Worm (Caenorhabditis elegans) whole organism, L2 larva: ENCODE results near the gene vglu-3.

Source experiments
- aly-2 ChIP-seq: fragments of 150-350 bp; optimal IDR thresholded peaks from 2 replicates; lab custom pipeline; 2014; ENCODE audit warnings: missing biosample characterization, missing genetic modification characterization
- ama-1 ChIP-seq: fragments of 150-350 bp; optimal IDR thresholded peaks from 2 replicates; lab custom pipeline; 2018; ENCODE audit warnings: inconsistent platforms
- ceh-16 ChIP-seq: fragments of 150-350 bp; optimal IDR thresholded peaks from 2 replicates; lab custom pipeline; 2014; ENCODE audit warnings: missing biosample characterization, missing genetic modification characterization
- ceh-82 ChIP-seq: fragments of 150-350 bp; optimal IDR thresholded peaks from 2 replicates; lab custom pipeline; 2014; ENCODE audit warnings: missing biosample characterization, missing genetic modification characterization
- dmd-4 ChIP-seq: sonication (generic microtip); optimal IDR thresholded peaks from 2 replicates; lab custom pipeline; 2017; ENCODE audit warnings: missing biosample characterization, missing genetic modification characterization
- egl-27 ChIP-seq: sonication (generic microtip); optimal IDR thresholded peaks from 3 replicates; lab custom pipeline; 2017; ENCODE audit warnings: missing biosample characterization, missing genetic modification reagents, missing genetic modification characterization
- lin-13 ChIP-seq: fragments of 150-350 bp; optimal IDR thresholded peaks from 2 replicates; lab custom pipeline; 2014; ENCODE audit warnings: missing biosample characterization, missing genetic modification reagents, missing genetic modification characterization
- lin-39 ChIP-seq: fragments of 150-350 bp; optimal IDR thresholded peaks from 2 replicates; lab custom pipeline; 2014; ENCODE audit warnings: missing biosample characterization, missing genetic modification reagents, missing genetic modification characterization
- nhr-237 ChIP-seq: fragments of 150-350 bp; optimal IDR thresholded peaks from 2 replicates; lab custom pipeline; 2014; ENCODE audit warnings: missing biosample characterization, missing genetic modification characterization
- skn-1 ChIP-seq: sonication (generic microtip); optimal IDR thresholded peaks from 2 replicates; lab custom pipeline; 2017; ENCODE audit warnings: missing biosample characterization, missing genetic modification characterization
- snpc-4 ChIP-seq: fragments of 150-350 bp; optimal IDR thresholded peaks from 2 replicates; lab custom pipeline; 2014; ENCODE audit warnings: missing biosample characterization, missing genetic modification characterization
- unc-39 ChIP-seq: fragments of 150-350 bp; optimal IDR thresholded peaks from 2 replicates; lab custom pipeline; 2014; ENCODE audit warnings: missing biosample characterization, missing genetic modification characterization
- unc-55 ChIP-seq: fragments of 150-350 bp; sonication (generic microtip); optimal IDR thresholded peaks from 3 replicates; lab custom pipeline; 2014; ENCODE audit warnings: missing biosample characterization, missing genetic modification reagents, missing genetic modification characterization
- unc-62 ChIP-seq: fragments of 150-350 bp; optimal IDR thresholded peaks from 2 replicates; lab custom pipeline; 2014; ENCODE audit warnings: missing biosample characterization, missing genetic modification reagents, missing genetic modification characterization

- TF ChIP-seq aly-2 (no peak), skn-1 (no peak), ama-1 (lab: Kevin White, UChicago) (no peak), nhr-237 (tag; lab: Kevin White, UChicago) (no peak), lin-13 (GFP tag; lab: Kevin White, UChicago) (peak; percentile 73), dmd-4 (tag; lab: Kevin White, UChicago) (no peak), ceh-82 (tag; lab: Kevin White, UChicago) (peak; percentile 22), unc-62 (GFP tag; lab: Kevin White, UChicago) (no peak), unc-55 (GFP tag; lab: Kevin White, UChicago) (peak; percentile 75), unc-39 (tag; lab: Kevin White, UChicago) (no peak), ceh-16 (tag; lab: Kevin White, UChicago) (no peak), snpc-4 (tag; lab: Kevin White, UChicago) (no peak), lin-39 (tag; lab: Kevin White, UChicago) (no peak), egl-27 (tag; lab: Kevin White, UChicago) (peak; percentile 72)
Measured at ce11 chrIII:10284214-10284613, 16.0 kb upstream of the vglu-3 start.
